Worm (Caenorhabditis elegans): ENCODE data around the gene sre-45.

- TF ChIP-seq him-1 (tag; optimal IDR thresholded peaks at IDR 0.05) (no peak), dao-5 (tag; optimal IDR thresholded peaks at IDR 0.05) (no peak), W03F9.2 (tag; optimal IDR thresholded peaks at IDR 0.05) (no peak)
Observed at ce11 chrII:13507535-13507934, 10.2 kb upstream of the sre-45 start, which contains the start of gene nep-17.

All from whole organism, L4/young adult.